Worm (Caenorhabditis elegans): Measurements from ENCODE around the gene C10E2.5.

Gene C10E2.5

ce11 chrX:16726879-16727278 lies 27.5 kb downstream of the C10E2.5 start (continued):
- TF ChIP-seq Y53G8AR.9 (GFP tag; conservative IDR thresholded peaks at IDR 0.05) (0 out of 2 replicates have a peak, but pooled peaks have one; percentile 63), pbrm-1 (GFP tag; IDR thresholded peaks at IDR 0.05) (peak; percentile 83), nfya-1 (tag; optimal IDR thresholded peaks at IDR 0.05; ENCODE audit: borderline replicate concordance, insufficient read depth) (no peak), C06A6.2 (GFP tag; conservative IDR thresholded peaks at IDR 0.05) (peak; percentile 72), ztf-3 (GFP tag; optimal IDR thresholded peaks at IDR 0.05) (peak; percentile 47), let-607 (tag; optimal IDR thresholded peaks at IDR 0.05) (peak; percentile 60 to 61), lag-1 (GFP tag; IDR thresholded peaks at IDR 0.05) (no peak), F23B12.7 (tag; optimal IDR thresholded peaks at IDR 0.05; ENCODE audit: insufficient read depth) (no peak), attf-6 (GFP tag; IDR thresholded peaks at IDR 0.05) (no peak), sptf-2 (GFP tag; optimal IDR thresholded peaks at IDR 0.05) (no peak), ztf-22 (GFP tag; optimal IDR thresholded peaks at IDR 0.05) (peak; percentile 82), egrh-3 (GFP tag; IDR thresholded peaks at IDR 0.05) (peak; percentile 75), die-1 (tag; optimal IDR thresholded peaks at IDR 0.05) (peak; percentile 65), lin-35 (GFP tag; optimal IDR thresholded peaks at IDR 0.05) (peak in 1 of 3 experiments; percentile 60), F22D6.2 (tag; optimal IDR thresholded peaks at IDR 0.05) (peak; percentile 31), K12H6.12 (tag; optimal IDR thresholded peaks at IDR 0.05) (peak; percentile 95), dox-1 (GFP tag; IDR thresholded peaks at IDR 0.05) (peak; percentile 91), ztf-18 (tag; optimal IDR thresholded peaks at IDR 0.05) (peak; percentile 41), ets-4 (GFP tag; optimal IDR thresholded peaks at IDR 0.05) (peak; percentile 45), let-526 (GFP tag; IDR thresholded peaks at IDR 0.05) (peak; percentile 86)

DNA sequence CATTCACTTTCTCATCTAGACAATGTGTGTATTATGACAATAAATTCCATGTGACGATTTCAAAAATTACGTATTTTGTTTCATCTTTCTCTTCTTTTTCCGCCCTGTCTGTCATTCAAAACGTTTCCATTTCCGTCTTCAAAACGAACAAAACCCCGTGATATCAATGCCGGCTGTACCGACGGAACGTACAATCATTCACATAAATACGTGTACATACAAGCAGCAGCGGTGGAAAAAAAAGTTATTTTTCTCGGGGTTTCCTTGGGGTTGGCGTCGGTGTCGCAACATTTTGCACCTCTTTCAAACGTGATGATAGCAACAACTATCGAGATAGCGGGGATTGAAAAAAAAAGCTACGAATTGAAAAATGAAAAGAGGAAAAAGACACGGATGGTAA lies 29.4 kb downstream of the C10E2.5 start:
- no peak for TF ChIP-seq aptf-3 (GFP tag; IDR thresholded peaks at IDR 0.05)
- no peak for TF ChIP-seq F37B4.10 (GFP tag; IDR thresholded peaks at IDR 0.05)
- TF ChIP-seq T26A5.8 (tag; optimal IDR thresholded peaks at IDR 0.05), result no peak
- TF ChIP-seq let-607 (tag; optimal IDR thresholded peaks at IDR 0.05), result peak; percentile 1 to 69
- TF ChIP-seq madf-6 (GFP tag; IDR thresholded peaks at IDR 0.05), result no peak
- TF ChIP-seq mes-4 (tag; optimal IDR thresholded peaks at IDR 0.05), result no peak
- TF ChIP-seq Y67H2A.10 (GFP tag; conservative IDR thresholded peaks at IDR 0.05), result no peak
- TF ChIP-seq dpl-1 (GFP tag; optimal IDR thresholded peaks at IDR 0.05), result no peak
- TF ChIP-seq bed-1 (GFP tag; IDR thresholded peaks at IDR 0.05), result no peak
- TF ChIP-seq madf-10 (tag; optimal IDR thresholded peaks at IDR 0.05), result peak; percentile 14
- TF ChIP-seq unc-62 (GFP tag; optimal IDR thresholded peaks at IDR 0.05), result peak; percentile 66
- no peak for TF ChIP-seq mcd-1 (GFP tag; IDR thresholded peaks at IDR 0.05)
- TF ChIP-seq snpc-3.4 (tag; optimal IDR thresholded peaks at IDR 0.05), result no peak
- peak; percentile 62; the same call in 1 of the 2 replicates for TF ChIP-seq dox-1 (GFP tag; IDR thresholded peaks at IDR 0.05)
- no peak for TF ChIP-seq akir-1 (GFP tag; optimal IDR thresholded peaks at IDR 0.05)
- no peak for TF ChIP-seq lsy-27 (tag; optimal IDR thresholded peaks at IDR 0.05; ENCODE audit: borderline replicate concordance, insufficient read depth)
- TF ChIP-seq tbp1 (GFP tag; optimal IDR thresholded peaks at IDR 0.05), result peak; percentile 51
- no peak for TF ChIP-seq ceh-91 (GFP tag; IDR thresholded peaks at IDR 0.05)
- no peak for TF ChIP-seq attf-3 (GFP tag; conservative IDR thresholded peaks at IDR 0.05)
- TF ChIP-seq sptf-2 (GFP tag; optimal IDR thresholded peaks at IDR 0.05), result no peak
- TF ChIP-seq ceh-27 (GFP tag; optimal IDR thresholded peaks at IDR 0.05), result no peak
- no peak for TF ChIP-seq pbrm-1 (GFP tag; IDR thresholded peaks at IDR 0.05)
- no peak for TF ChIP-seq pha-4 (tag; optimal IDR thresholded peaks at IDR 0.05)
- TF ChIP-seq ceh-79 (tag; optimal IDR thresholded peaks at IDR 0.05), result no peak
- no peak for TF ChIP-seq ztf-3 (GFP tag; optimal IDR thresholded peaks at IDR 0.05)
- no peak for TF ChIP-seq ccch-3 (GFP tag; optimal IDR thresholded peaks at IDR 0.05)
- no peak for TF ChIP-seq nhr-27 (tag; optimal IDR thresholded peaks at IDR 0.05)
- TF ChIP-seq rcor-1 (GFP tag; IDR thresholded peaks at IDR 0.05), result no peak
- no peak for TF ChIP-seq repo-1 (tag; optimal IDR thresholded peaks at IDR 0.05)
- no peak for TF ChIP-seq Y53G8AR.9 (GFP tag; conservative IDR thresholded peaks at IDR 0.05)
- no peak for TF ChIP-seq Y53F4B.3 (GFP tag; IDR thresholded peaks at IDR 0.05)
- TF ChIP-seq rec-8 (tag; optimal IDR thresholded peaks at IDR 0.05), result no peak
- peak; percentile 61 for TF ChIP-seq ztf-22 (GFP tag; optimal IDR thresholded peaks at IDR 0.05)
